Worm (Caenorhabditis elegans) whole organism, L1 larva: ENCODE results near the gene C27A7.6.

Source experiments
- ceh-88 ChIP-seq: fragments of 200-800 bp; sonication (Bioruptor generic); IDR thresholded peaks from 2 replicates; pipeline ENCODE4 v1.3.6; 2022; ENCODE audit warnings: missing genetic modification characterization, missing compliant biosample characterization
- dsc-1 ChIP-seq: sonication (generic microtip); optimal IDR thresholded peaks from 2 replicates; lab custom pipeline; 2016; ENCODE audit warnings: mild to moderate bottlenecking, missing genetic modification characterization, missing compliant biosample characterization
- elt-2 ChIP-seq: sonication (generic microtip); optimal IDR thresholded peaks from 2 replicates; lab custom pipeline; 2016; ENCODE audit warnings: missing genetic modification characterization, mild to moderate bottlenecking, inconsistent platforms, missing compliant biosample characterization, missing genetic modification reagents
- nhr-12 ChIP-seq: sonication (generic microtip); optimal IDR thresholded peaks from 2 replicates; lab custom pipeline; 2017; ENCODE audit warnings: missing biosample characterization, missing genetic modification characterization
- nhr-237 ChIP-seq: fragments of 150-350 bp; optimal IDR thresholded peaks from 2 replicates; lab custom pipeline; 2014; ENCODE audit warnings: missing biosample characterization, missing genetic modification characterization
- skn-1 ChIP-seq: fragments of 150-350 bp; optimal IDR thresholded peaks from 2 replicates; lab custom pipeline; 2014; ENCODE audit warnings: missing biosample characterization, missing genetic modification characterization
- ztf-11 ChIP-seq, 2 experiments: sonication (generic microtip); optimal IDR thresholded peaks; 2 replicates each; lab custom pipeline; 2016 to 2017; ENCODE audit warnings: missing genetic modification characterization in 2 of 2, missing biosample characterization in 1 of 2, missing compliant biosample characterization in 1 of 2
- ztf-4 ChIP-seq: fragments of 150-350 bp; optimal IDR thresholded peaks from 2 replicates; lab custom pipeline; 2014; ENCODE audit warnings: missing biosample characterization, missing genetic modification characterization

DNA sequence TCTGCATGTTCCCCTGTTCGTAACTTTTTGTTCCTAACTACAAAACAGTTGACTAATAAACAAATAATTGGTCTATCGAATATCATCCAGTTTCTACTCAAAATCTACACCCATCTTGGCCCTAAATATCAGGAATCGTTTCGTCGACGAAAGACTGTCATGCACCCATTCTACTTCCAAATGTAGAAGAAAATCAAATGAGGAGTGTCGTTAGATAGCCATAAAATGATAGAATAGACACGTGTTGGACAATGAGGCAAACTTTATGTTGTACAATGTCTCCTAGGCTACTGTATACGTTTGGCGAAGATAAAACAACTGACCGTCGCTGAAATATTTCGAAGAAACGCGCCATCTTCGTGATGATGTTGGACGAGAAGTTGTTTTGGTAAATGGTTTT lies 29.4 kb upstream of the C27A7.6 start:
- TF ChIP-seq nhr-237 (no peak), skn-1 (tag; lab: Kevin White, UChicago) (no peak), ztf-11 (tag; optimal IDR thresholded peaks at IDR 0.05; lab: Kevin White, UChicago) (no peak), elt-2 (tag; lab: Kevin White, UChicago) (no peak), nhr-12 (tag; lab: Kevin White, UChicago) (no peak), ztf-4 (no peak), ceh-88 (GFP tag; lab: Robert Waterston, UW) (no peak), dsc-1 (tag; lab: Kevin White, UChicago) (no peak)
